Worm (Caenorhabditis elegans) whole organism, young adult: ENCODE results near the gene her-1.

Experiments
- B0035.1 ChIP-seq: sonication (generic microtip); optimal IDR thresholded peaks from 2 replicates; lab custom pipeline; 2016; ENCODE audit warnings: missing genetic modification characterization, mild to moderate bottlenecking, missing compliant biosample characterization, missing genotype, missing genetic modification reagents
- C06A6.2 ChIP-seq: fragments of 200-800 bp; sonication (Bioruptor generic); conservative IDR thresholded peaks from 2 replicates; pipeline ENCODE4 v1.3.6; 2022; ENCODE audit warnings: missing genetic modification characterization, missing compliant biosample characterization
- F10E7.11 ChIP-seq: sonication (generic microtip); optimal IDR thresholded peaks from 2 replicates; lab custom pipeline; 2017; ENCODE audit warnings: mild to moderate bottlenecking, missing genetic modification characterization, moderate library complexity, missing compliant biosample characterization
- F22D6.2 ChIP-seq: sonication (generic microtip); optimal IDR thresholded peaks from 2 replicates; lab custom pipeline; 2016; ENCODE audit warnings: mild to moderate bottlenecking, missing genetic modification characterization, missing compliant biosample characterization
- F23B12.7 ChIP-seq: sonication (generic microtip); optimal IDR thresholded peaks from 2 replicates; lab custom pipeline; 2017; ENCODE audit warnings: missing genetic modification characterization, mild to moderate bottlenecking, missing compliant biosample characterization, antibody characterized with exemption, moderate library complexity; ENCODE audit not compliant: insufficient read depth
- F33H1.4 ChIP-seq: fragments of 200-800 bp; sonication (Bioruptor generic); IDR thresholded peaks from 2 replicates; pipeline ENCODE4 v1.3.6; 2022; ENCODE audit warnings: missing genetic modification reagents, missing genetic modification characterization, missing compliant biosample characterization
- K12H6.12 ChIP-seq: fragments of 200-800 bp; sonication (Bioruptor generic); optimal IDR thresholded peaks from 2 replicates; lab custom pipeline; 2018; ENCODE audit warnings: mild to moderate bottlenecking, missing genetic modification characterization, missing compliant biosample characterization
- Y53F4B.3 ChIP-seq: fragments of 200-800 bp; sonication (Bioruptor generic); IDR thresholded peaks from 2 replicates; pipeline ENCODE4 v1.3.6; 2022; ENCODE audit warnings: missing genetic modification reagents, missing genetic modification characterization, missing compliant biosample characterization
- akir-1 ChIP-seq: fragments of 200-800 bp; sonication (Bioruptor generic); optimal IDR thresholded peaks from 2 replicates; lab custom pipeline; 2018; ENCODE audit warnings: mild to moderate bottlenecking, missing genetic modification characterization, moderate library complexity, missing compliant biosample characterization
- ama-1 ChIP-seq, 3 experiments: fragments of 150-350 bp in 1 of 3; sonication (generic microtip) in 2 of 3; optimal IDR thresholded peaks; 2 replicates each; lab custom pipeline; 2014 to 2018; ENCODE audit warnings: missing biosample characterization in 2 of 3, missing genetic modification characterization in 2 of 3, missing genetic modification reagents in 2 of 3
- aptf-2 ChIP-seq: fragments of 200-800 bp; sonication (Bioruptor generic); conservative IDR thresholded peaks from 2 replicates; pipeline ENCODE4 v1.3.6; 2022; ENCODE audit warnings: missing genetic modification reagents, missing genetic modification characterization, missing compliant biosample characterization
- cebp-2 ChIP-seq: fragments of 200-800 bp; sonication (Bioruptor generic); IDR thresholded peaks from 2 replicates; pipeline ENCODE4 v1.3.6; 2022; ENCODE audit warnings: missing genetic modification characterization, missing compliant biosample characterization
- chd-7 ChIP-seq: sonication (generic microtip); optimal IDR thresholded peaks from 2 replicates; lab custom pipeline; 2016; ENCODE audit warnings: mild to moderate bottlenecking, missing genetic modification characterization, moderate library complexity, missing compliant biosample characterization
- die-1 ChIP-seq: sonication (generic microtip); optimal IDR thresholded peaks from 2 replicates; lab custom pipeline; 2016; ENCODE audit warnings: missing genotype, mild to moderate bottlenecking, missing genetic modification characterization, missing compliant biosample characterization
- dox-1 ChIP-seq: fragments of 200-800 bp; sonication (Bioruptor generic); IDR thresholded peaks from 2 replicates; pipeline ENCODE4 v1.3.6; 2022; ENCODE audit warnings: missing genetic modification reagents, missing genetic modification characterization, missing compliant biosample characterization
- gei-17 ChIP-seq: fragments of 200-800 bp; sonication (Bioruptor generic); optimal IDR thresholded peaks from 2 replicates; lab custom pipeline; 2018; ENCODE audit warnings: mild to moderate bottlenecking, missing genetic modification characterization, missing compliant biosample characterization
- him-1 ChIP-seq: sonication (generic microtip); optimal IDR thresholded peaks from 2 replicates; lab custom pipeline; 2016; ENCODE audit warnings: missing genotype, missing genetic modification reagents, missing genetic modification characterization, missing compliant biosample characterization
- hlh-26 ChIP-seq: fragments of 200-800 bp; sonication (Bioruptor generic); conservative IDR thresholded peaks from 2 replicates; pipeline ENCODE4 v1.3.6; 2022; ENCODE audit warnings: missing genetic modification reagents, missing genetic modification characterization, missing compliant biosample characterization
- hmg-20 ChIP-seq: fragments of 200-800 bp; sonication (Bioruptor generic); IDR thresholded peaks from 2 replicates; pipeline ENCODE4 v1.3.6; 2022; ENCODE audit warnings: missing genetic modification reagents, missing genetic modification characterization, missing compliant biosample characterization
- hrde-1 ChIP-seq: sonication (generic microtip); optimal IDR thresholded peaks from 2 replicates; lab custom pipeline; 2016; ENCODE audit warnings: missing genetic modification characterization, mild to moderate bottlenecking, missing compliant biosample characterization, moderate library complexity, missing genotype, missing genetic modification reagents, borderline replicate concordance
- hsf-1 ChIP-seq: fragments of 200-800 bp; sonication (Bioruptor generic); IDR thresholded peaks from 2 replicates; pipeline ENCODE4 v1.3.6; 2022; ENCODE audit warnings: missing genetic modification reagents, missing genetic modification characterization, missing compliant biosample characterization
- let-607 ChIP-seq, 2 experiments: fragments of 200-800 bp in 1 of 2; sonication (Bioruptor generic) in 1 of 2; sonication (generic microtip) in 1 of 2; optimal IDR thresholded peaks; 2 replicates each; lab custom pipeline; 2016 to 2018; ENCODE audit warnings: mild to moderate bottlenecking in 2 of 2, missing compliant biosample characterization in 2 of 2, missing genetic modification characterization in 2 of 2, moderate library complexity in 2 of 2, missing genotype in 1 of 2
- lin-26 ChIP-seq: fragments of 200-800 bp; sonication (Bioruptor generic); IDR thresholded peaks from 2 replicates; pipeline ENCODE4 v1.3.6; 2022; ENCODE audit warnings: missing genetic modification reagents, missing genetic modification characterization, missing compliant biosample characterization
- lir-1 ChIP-seq: fragments of 200-800 bp; sonication (Bioruptor generic); conservative IDR thresholded peaks from 2 replicates; pipeline ENCODE4 v1.3.6; 2022; ENCODE audit warnings: missing genetic modification reagents, missing genetic modification characterization, missing compliant biosample characterization
- lsl-1 ChIP-seq: fragments of 200-800 bp; sonication (Bioruptor generic); optimal IDR thresholded peaks from 2 replicates; lab custom pipeline; 2018; ENCODE audit warnings: mild to moderate bottlenecking, missing genetic modification characterization, moderate library complexity, missing compliant biosample characterization
- madf-3 ChIP-seq: fragments of 200-800 bp; sonication (Bioruptor generic); IDR thresholded peaks from 2 replicates; pipeline ENCODE4 v1.3.6; 2022; ENCODE audit warnings: missing genetic modification reagents, missing genetic modification characterization, missing compliant biosample characterization
- madf-8 ChIP-seq: fragments of 200-800 bp; sonication (Bioruptor generic); conservative IDR thresholded peaks from 2 replicates; pipeline ENCODE4 v1.3.6; 2022; ENCODE audit warnings: missing genetic modification reagents, missing genetic modification characterization, missing compliant biosample characterization
- nhr-27 ChIP-seq: fragments of 200-800 bp; sonication (Bioruptor generic); optimal IDR thresholded peaks from 2 replicates; lab custom pipeline; 2018; ENCODE audit warnings: mild to moderate bottlenecking, missing genetic modification characterization, moderate library complexity, missing compliant biosample characterization
- nhr-80 ChIP-seq: sonication (generic microtip); optimal IDR thresholded peaks from 2 replicates; lab custom pipeline; 2016; ENCODE audit warnings: missing genetic modification characterization, missing compliant biosample characterization
- pbrm-1 ChIP-seq: fragments of 200-800 bp; sonication (Bioruptor generic); IDR thresholded peaks from 2 replicates; pipeline ENCODE4 v1.3.6; 2022; ENCODE audit warnings: missing genetic modification reagents, missing genetic modification characterization, missing compliant biosample characterization
- rec-8 ChIP-seq, 2 experiments: sonication (generic microtip); optimal IDR thresholded peaks; 2 replicates each; lab custom pipeline; 2016; ENCODE audit warnings: mild to moderate bottlenecking in 2 of 2, missing genetic modification characterization in 2 of 2, missing genetic modification reagents in 2 of 2, missing genotype in 2 of 2, missing biosample characterization in 1 of 2, missing compliant biosample characterization in 1 of 2, moderate library complexity in 1 of 2
- repo-1 ChIP-seq: sonication (generic microtip); optimal IDR thresholded peaks from 2 replicates; lab custom pipeline; 2017; ENCODE audit warnings: mild to moderate bottlenecking, missing genetic modification characterization, missing compliant biosample characterization
- snpc-1.3 ChIP-seq: sonication (generic microtip); optimal IDR thresholded peaks from 2 replicates; lab custom pipeline; 2017; ENCODE audit warnings: missing genetic modification characterization, mild to moderate bottlenecking, missing compliant biosample characterization, antibody characterized with exemption, moderate library complexity, missing genotype, missing genetic modification reagents; ENCODE audit not compliant: insufficient read depth
- somi-1 ChIP-seq: fragments of 200-800 bp; sonication (Bioruptor generic); optimal IDR thresholded peaks from 2 replicates; lab custom pipeline; 2018; ENCODE audit warnings: mild to moderate bottlenecking, missing genetic modification characterization, missing compliant biosample characterization
- unc-62 ChIP-seq: fragments of 150-350 bp; optimal IDR thresholded peaks from 2 replicates; lab custom pipeline; 2014; ENCODE audit warnings: missing biosample characterization, missing genetic modification reagents, missing genetic modification characterization
- ztf-18 ChIP-seq: sonication (generic microtip); optimal IDR thresholded peaks from 2 replicates; lab custom pipeline; 2016; ENCODE audit warnings: missing genotype, mild to moderate bottlenecking, missing genetic modification characterization, missing compliant biosample characterization
- ztf-22 ChIP-seq: fragments of 200-800 bp; sonication (Bioruptor generic); optimal IDR thresholded peaks from 2 replicates; lab custom pipeline; 2018; ENCODE audit warnings: mild to moderate bottlenecking, missing genetic modification characterization, moderate library complexity, missing compliant biosample characterization

The her-1 gene

ce11 chrV:9672495-9672894, 24.3 kb upstream of the her-1 start:
- TF ChIP-seq hsf-1 (GFP tag; lab: Robert Waterston, UW) (no peak), nhr-80 (tag; lab: Kevin White, UChicago) (peak; percentile 3)
- TF ChIP-seq, all 124 proteins: peak for 1

ce11 chrV:9673199-9673843, 23.5 kb upstream of the her-1 start, which contains the start of gene sulp-8:
Gene sulp-8 (minus strand): TSS chrV:9673667.
- TF ChIP-seq dox-1 (GFP tag; lab: Robert Waterston, UW) (no peak), hlh-26 (GFP tag; lab: Robert Waterston, UW) (no peak), B0035.1 (tag; lab: Kevin White, UChicago) (no peak)

- no peak for TF ChIP-seq cebp-2
- TF ChIP-seq nhr-80 (tag; lab: Kevin White, UChicago): peak; percentile 6
- TF ChIP-seq somi-1 (GFP tag; lab: Kevin White, UChicago): no peak
- no peak for TF ChIP-seq ztf-18 (tag; lab: Kevin White, UChicago)
- TF ChIP-seq nhr-27 (tag; lab: Kevin White, UChicago): no peak
- TF ChIP-seq F33H1.4 (GFP tag; lab: Robert Waterston, UW): no peak
- no peak for TF ChIP-seq Y53F4B.3
Measured at ce11 chrV:9677977-9678376, 18.8 kb upstream of the her-1 start, which contains the start of gene cthd-1. Gene cthd-1 (plus strand): TSS chrV:9678277.

ce11 chrV:9679166-9679565, 17.6 kb upstream of the her-1 start, which contains the start of gene ZK287.9:
Gene ZK287.9 (plus strand): TSS chrV:9679357.
- TF ChIP-seq nhr-80 (tag; lab: Kevin White, UChicago): peak; percentile 80
- TF ChIP-seq ztf-22 (GFP tag; lab: Kevin White, UChicago): no peak
- no peak for TF ChIP-seq him-1 (tag; lab: Kevin White, UChicago)
- TF ChIP-seq pbrm-1 (GFP tag; lab: Robert Waterston, UW): no peak
- no peak for TF ChIP-seq F22D6.2 (tag; lab: Kevin White, UChicago)
- no peak for TF ChIP-seq snpc-1.3 (tag; lab: Kevin White, UChicago)
- TF ChIP-seq let-607 (tag; optimal IDR thresholded peaks at IDR 0.05; lab: Kevin White, UChicago): peak; percentile 73 to 93
- no peak for TF ChIP-seq aptf-2
- no peak for TF ChIP-seq gei-17
- TF ChIP-seq unc-62 (GFP tag; lab: Kevin White, UChicago): peak; percentile 34
- TF ChIP-seq die-1 (tag; lab: Kevin White, UChicago): no peak
- no peak for TF ChIP-seq rec-8 (tag; optimal IDR thresholded peaks at IDR 0.05; lab: Kevin White, UChicago)
- no peak for TF ChIP-seq ama-1 (optimal IDR thresholded peaks at IDR 0.05; lab: Kevin White, UChicago)
- no peak for TF ChIP-seq ama-1 (GFP tag; optimal IDR thresholded peaks at IDR 0.05; lab: Kevin White, UChicago)
- TF ChIP-seq hmg-20 (GFP tag; lab: Robert Waterston, UW): no peak
- TF ChIP-seq madf-3 (GFP tag; lab: Robert Waterston, UW): no peak
- TF ChIP-seq, all 124 proteins: peak for 3

ce11 chrV:9680260-9680659, 16.6 kb upstream of the her-1 start:
- TF ChIP-seq F23B12.7: no peak
- TF ChIP-seq lir-1 (GFP tag; lab: Robert Waterston, UW): no peak
- no peak for TF ChIP-seq madf-8
- TF ChIP-seq C06A6.2 (GFP tag; lab: Robert Waterston, UW): no peak
- TF ChIP-seq lsl-1 (GFP tag; lab: Kevin White, UChicago): no peak
- no peak for TF ChIP-seq K12H6.12 (tag; lab: Kevin White, UChicago)
- no peak for TF ChIP-seq akir-1 (GFP tag; lab: Kevin White, UChicago)
- no peak for TF ChIP-seq F10E7.11 (tag; lab: Kevin White, UChicago)
- TF ChIP-seq chd-7 (tag; lab: Kevin White, UChicago): no peak
- TF ChIP-seq hrde-1 (tag; lab: Kevin White, UChicago): no peak
- no peak for TF ChIP-seq lin-26
- TF ChIP-seq repo-1: no peak
- TF ChIP-seq somi-1 (GFP tag; lab: Kevin White, UChicago): no peak
- no peak for TF ChIP-seq Y53F4B.3
- TF ChIP-seq, all 124 proteins: peak for 0
